Worm (Caenorhabditis elegans) whole organism, late embryonic: ENCODE data around the gene C46F9.6.
"Not testable (repeated sequence)": the region's sequence is repeated elsewhere in the genome, so short reads cannot be mapped to it uniquely, and the experiment has no call there.

Experiments
- hlh-30 ChIP-seq: sonication (generic microtip); optimal IDR thresholded peaks from 2 replicates; lab custom pipeline; 2017; ENCODE audit warnings: antibody characterized with exemption, missing genetic modification characterization, missing compliant biosample characterization; ENCODE audit not compliant: insufficient read depth
- lin-11 ChIP-seq: fragments of 200-800 bp; sonication (Bioruptor generic); optimal IDR thresholded peaks from 2 replicates; lab custom pipeline; 2018; ENCODE audit warnings: mild to moderate bottlenecking, missing genetic modification characterization, missing compliant biosample characterization

DNA sequence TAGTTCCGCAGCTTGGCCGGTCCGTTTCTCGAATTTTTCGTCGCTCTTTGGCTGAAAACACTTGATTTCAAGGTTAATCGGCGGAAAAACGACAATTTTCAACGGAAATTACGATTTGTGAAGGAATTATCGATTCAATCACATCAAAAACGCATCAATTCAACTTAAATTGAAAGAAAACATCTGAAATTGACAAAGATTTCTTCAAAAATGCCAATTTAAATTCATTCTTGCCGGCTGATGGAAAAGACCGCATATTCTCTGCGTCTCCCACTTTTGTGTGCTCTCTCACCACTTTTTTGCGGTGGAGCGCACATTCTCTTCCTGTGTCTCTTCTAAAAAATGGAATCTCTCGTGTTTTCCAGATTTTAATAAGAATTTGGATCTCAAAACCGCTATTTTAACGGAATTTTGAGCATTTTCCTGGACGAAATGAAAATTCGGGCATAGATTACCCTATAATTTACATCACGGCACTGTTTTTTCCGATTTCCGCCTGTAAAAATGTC lies 36.7 kb upstream of the C46F9.6 start, which contains the start of gene C16C4.18:
- not testable (repeated sequence) for TF ChIP-seq lin-11, hlh-30 (tag; lab: Kevin White, UChicago)
